Fruit fly (Drosophila melanogaster) whole organism, pupa: ENCODE data around the gene Bap60.

ENCODE experiments used
- CG9948 ChIP-seq: fragments of 200-800 bp; sonication (Bioruptor generic); optimal IDR thresholded peaks from 2 replicates; lab custom pipeline; 2018; ENCODE audit warnings: missing biosample characterization, mild to moderate bottlenecking, missing genetic modification characterization, moderate library complexity
- Pif1A ChIP-seq: fragments of 200-800 bp; sonication (Bioruptor generic); optimal IDR thresholded peaks from 3 replicates; lab custom pipeline; 2016; ENCODE audit warnings: missing biosample characterization, missing genetic modification characterization
- Pif1B ChIP-seq: fragments of 200-800 bp; sonication (Bioruptor generic); optimal IDR thresholded peaks from 3 replicates; lab custom pipeline; 2016; ENCODE audit warnings: missing biosample characterization, missing genetic modification characterization
- Snoo ChIP-seq: fragments of 200-800 bp; sonication (Bioruptor generic); optimal IDR thresholded peaks from 3 replicates; lab custom pipeline; 2017; ENCODE audit warnings: missing biosample characterization, mild to moderate bottlenecking, missing genetic modification characterization, inconsistent platforms
- gl ChIP-seq: fragments of 200-800 bp; sonication (Bioruptor generic); optimal IDR thresholded peaks from 2 replicates; lab custom pipeline; 2018; ENCODE audit warnings: missing biosample characterization, mild to moderate bottlenecking, missing genetic modification characterization
- rn ChIP-seq: fragments of 200-800 bp; sonication (Bioruptor generic); IDR thresholded peaks from 2 replicates; pipeline ENCODE4 v1.3.6; 2022; ENCODE audit warnings: missing biosample characterization, missing genetic modification characterization

DNA sequence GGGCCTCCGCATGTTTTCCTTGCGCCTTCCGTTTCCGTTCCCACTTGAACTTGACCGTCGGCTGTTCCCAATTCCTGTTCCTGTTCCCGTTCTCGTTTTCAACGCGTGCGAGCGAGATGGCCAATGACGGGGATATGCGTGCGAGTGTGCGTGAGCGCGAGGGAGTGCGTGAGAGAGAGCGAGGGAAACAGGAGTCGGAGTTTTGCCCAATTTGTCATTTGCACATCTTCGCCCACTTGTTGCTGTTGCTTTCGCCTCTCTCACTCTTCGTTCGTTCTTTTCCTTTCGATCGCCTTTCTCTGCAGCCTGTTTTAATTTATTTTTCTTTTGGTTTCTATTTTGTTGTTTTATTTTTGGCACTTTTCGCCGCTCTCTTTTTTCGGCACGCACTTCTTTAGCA is 47.5 kb downstream of the Bap60 start:
- TF ChIP-seq Pif1A (GFP tag; lab: Kevin White, UChicago) (no peak), gl (no peak), CG9948 (no peak), Snoo (no peak), rn (GFP tag; lab: Robert Waterston, UW) (no peak), Pif1B (GFP tag; lab: Kevin White, UChicago) (no peak)
